Fruit fly (Drosophila melanogaster): ENCODE data around the gene CG13912.

The CG13912 gene

dm6 chr3L:1200357-1201051 lies 11.1 kb downstream of the CG13912 start, which contains the start of gene mwh (continued):
- TF ChIP-seq Gug (GFP tag; IDR thresholded peaks at IDR 0.05) (no peak), Ets21C (GFP tag; optimal IDR thresholded peaks at IDR 0.05) (no peak), Eip78C (GFP tag) (peak; percentile 36), CG8632 (GFP tag; optimal IDR thresholded peaks at IDR 0.05) (no peak), salr (GFP tag; optimal IDR thresholded peaks at IDR 0.05) (peak in 1 of 2 experiments; percentile 35), CG34406 (GFP tag; optimal IDR thresholded peaks at IDR 0.05) (no peak), CG31627 (GFP tag; optimal IDR thresholded peaks at IDR 0.05) (no peak)

- no peak for TF ChIP-seq Eip78C (GFP tag)
- peak; percentile 70 for TF ChIP-seq svp (GFP tag)
- TF ChIP-seq CG8632 (GFP tag; optimal IDR thresholded peaks at IDR 0.05), result no peak
- TF ChIP-seq Sox14 (GFP tag; optimal IDR thresholded peaks at IDR 0.05), result no peak
- no peak for TF ChIP-seq fkh (GFP tag; optimal IDR thresholded peaks at IDR 0.05)
Observed at dm6 chr3L:1202588-1203195, 13.3 kb downstream of the CG13912 start, which contains the start of gene meep. meep (minus strand) TSS chr3L:1203036.

- TF ChIP-seq fkh (GFP tag; optimal IDR thresholded peaks at IDR 0.05), result no peak
- peak; percentile 34; the same call in 1 of the 3 replicates for TF ChIP-seq CG6163 (GFP tag; IDR thresholded peaks at IDR 0.05)
- no peak for TF ChIP-seq CG8632 (GFP tag; optimal IDR thresholded peaks at IDR 0.05)
Observed at dm6 chr3L:1203855-1204431, 14.6 kb downstream of the CG13912 start.

dm6 chr3L:1204674-1205547 lies 15.5 kb downstream of the CG13912 start, which contains the start of gene CG9119:
CG9119 (minus strand) TSS chr3L:1204795.
- TF ChIP-seq acj6 (GFP tag; optimal IDR thresholded peaks at IDR 0.05), result peak; percentile 27
- no peak for TF ChIP-seq fd85E (GFP tag; optimal IDR thresholded peaks at IDR 0.05)
- TF ChIP-seq esn (GFP tag; optimal IDR thresholded peaks at IDR 0.05), result peak; percentile 30
- peak; percentile 29 for TF ChIP-seq CG6792 (GFP tag; optimal IDR thresholded peaks at IDR 0.05)
- TF ChIP-seq CG3032 (tag; optimal IDR thresholded peaks at IDR 0.05), result peak; percentile 44
- peak; percentile 3 for TF ChIP-seq Ets96B (tag; optimal IDR thresholded peaks at IDR 0.05)
- no peak for TF ChIP-seq CG7368 (GFP tag; optimal IDR thresholded peaks at IDR 0.05)
- TF ChIP-seq CG16779 (tag; optimal IDR thresholded peaks at IDR 0.05), result no peak
- TF ChIP-seq CG11294 (GFP tag; IDR thresholded peaks at IDR 0.05), result no peak
- TF ChIP-seq dac (GFP tag; optimal IDR thresholded peaks at IDR 0.05), result no peak
- TF ChIP-seq Lpt (GFP tag; optimal IDR thresholded peaks at IDR 0.05), result no peak
- TF ChIP-seq CG8119 (GFP tag; IDR thresholded peaks at IDR 0.05), result peak; percentile 31; the same call in 1 of the 3 replicates
- TF ChIP-seq lz (GFP tag; optimal IDR thresholded peaks at IDR 0.05), result peak; percentile 24
- TF ChIP-seq Hr4 (GFP tag; optimal IDR thresholded peaks at IDR 0.05), result no peak
- peak; percentile 18 for TF ChIP-seq topi (GFP tag; optimal IDR thresholded peaks at IDR 0.05)
- TF ChIP-seq Blimp-1 (GFP tag; optimal IDR thresholded peaks at IDR 0.05), result no peak
- TF ChIP-seq CG11762 (GFP tag; optimal IDR thresholded peaks at IDR 0.05; ENCODE audit: insufficient read depth), result no peak
- TF ChIP-seq CG8632 (GFP tag; optimal IDR thresholded peaks at IDR 0.05), result no peak
- peak; percentile 14 for TF ChIP-seq CG11902 (GFP tag; optimal IDR thresholded peaks at IDR 0.05)
- peak; percentile 18 for TF ChIP-seq Hr39 (GFP tag; optimal IDR thresholded peaks at IDR 0.05)
- TF ChIP-seq eg (GFP tag; IDR thresholded peaks at IDR 0.05), result no peak
- TF ChIP-seq CG6808 (GFP tag; optimal IDR thresholded peaks at IDR 0.05), result no peak
- peak; percentile 61 for TF ChIP-seq CG9139 (GFP tag; optimal IDR thresholded peaks at IDR 0.05)
- no peak for TF ChIP-seq salr (GFP tag; optimal IDR thresholded peaks at IDR 0.05)
- no peak for TF ChIP-seq Hr38 (GFP tag; optimal IDR thresholded peaks at IDR 0.05)
- TF ChIP-seq CG6276 (GFP tag; optimal IDR thresholded peaks at IDR 0.05), result peak; percentile 3
- peak; percentile 27 for TF ChIP-seq CG10631 (GFP tag; optimal IDR thresholded peaks at IDR 0.05)
- no peak for TF ChIP-seq CG6163 (GFP tag; IDR thresholded peaks at IDR 0.05)
- TF ChIP-seq net (GFP tag; optimal IDR thresholded peaks at IDR 0.05), result peak; percentile 1
- TF ChIP-seq CG1621 (tag; optimal IDR thresholded peaks at IDR 0.05), result peak; percentile 91
- TF ChIP-seq CG6854 (GFP tag; optimal IDR thresholded peaks at IDR 0.05), result no peak
- peak; percentile 90 for TF ChIP-seq Eip78C (GFP tag)
- no peak for TF ChIP-seq Sox15 (GFP tag; optimal IDR thresholded peaks at IDR 0.05)
- TF ChIP-seq CG10669 (GFP tag; optimal IDR thresholded peaks at IDR 0.05), result peak; percentile 24
